Fruit fly (Drosophila melanogaster): ENCODE results near the gene CG31321.

The CG31321 gene

dm6 chr3R:14310062-14310461 is at the start of gene CG31321:
TSS of gene CG31321 (plus strand) at chr3R:14310362.
- TF ChIP-seq CG4496 (GFP tag; IDR thresholded peaks at IDR 0.05) (no peak), CG15710 (tag; optimal IDR thresholded peaks at IDR 0.05) (no peak), gl (tag; optimal IDR thresholded peaks at IDR 0.05) (no peak), CG14655 (GFP tag; optimal IDR thresholded peaks at IDR 0.05) (no peak), Ets98B (GFP tag; IDR thresholded peaks at IDR 0.05) (no peak), EcR (GFP tag; optimal IDR thresholded peaks at IDR 0.05) (no peak), fd96Ca (GFP tag; IDR thresholded peaks at IDR 0.05) (no peak)

- TF ChIP-seq CG8301 (tag; optimal IDR thresholded peaks at IDR 0.05) (no peak), Pif1A (GFP tag; optimal IDR thresholded peaks at IDR 0.05) (no peak), EcR (GFP tag; optimal IDR thresholded peaks at IDR 0.05) (no peak), Snoo (tag; optimal IDR thresholded peaks at IDR 0.05) (no peak), CG12605 (GFP tag; IDR thresholded peaks at IDR 0.05) (no peak), Pif1B (GFP tag; optimal IDR thresholded peaks at IDR 0.05) (no peak), CG8159 (tag; optimal IDR thresholded peaks at IDR 0.05) (no peak), gl (tag; optimal IDR thresholded peaks at IDR 0.05) (no peak), CG9948 (tag; optimal IDR thresholded peaks at IDR 0.05) (no peak), CG4496 (GFP tag; IDR thresholded peaks at IDR 0.05) (no peak), D1 (tag; optimal IDR thresholded peaks at IDR 0.05) (no peak), Ets98B (GFP tag; IDR thresholded peaks at IDR 0.05) (no peak), fd96Ca (GFP tag; IDR thresholded peaks at IDR 0.05) (no peak), CG14655 (GFP tag; optimal IDR thresholded peaks at IDR 0.05) (no peak)
These were observed 49.0 kb upstream of the CG31321 start, which contains the start of gene CG14840 for dm6 chr3R:14261113-14261512. TSS of gene CG14840 (minus strand) at chr3R:14261213.

- TF ChIP-seq CG17806 (tag; optimal IDR thresholded peaks at IDR 0.05), result no peak
These were observed 48.1 kb upstream of the CG31321 start, which contains the start of the genes CG14839 and CG14841 for dm6 chr3R:14262087-14262486. TSS of gene CG14839 (plus strand) at chr3R:14262387. TSS of gene CG14841 (minus strand) at chr3R:14262418.

dm6 chr3R:14275519-14276172 is 34.5 kb upstream of the CG31321 start:
- TF ChIP-seq Snoo (tag; optimal IDR thresholded peaks at IDR 0.05), result no peak
- TF ChIP-seq CG17806 (tag; optimal IDR thresholded peaks at IDR 0.05), result peak; percentile 66
- TF ChIP-seq EcR (GFP tag; optimal IDR thresholded peaks at IDR 0.05), result peak; percentile 51
- TF ChIP-seq CG34367 (tag; optimal IDR thresholded peaks at IDR 0.05), result peak; percentile 52
- no peak for TF ChIP-seq Pif1A (GFP tag; optimal IDR thresholded peaks at IDR 0.05)
- no peak for TF ChIP-seq CG10348 (GFP tag; IDR thresholded peaks at IDR 0.05)
- no peak for TF ChIP-seq CG32121 (GFP tag; IDR thresholded peaks at IDR 0.05)
- no peak for TF ChIP-seq CG8301 (tag; optimal IDR thresholded peaks at IDR 0.05)
- peak; percentile 76 for TF ChIP-seq CG8159 (tag; optimal IDR thresholded peaks at IDR 0.05)
- TF ChIP-seq CG9948 (tag; optimal IDR thresholded peaks at IDR 0.05), result no peak
- no peak for TF ChIP-seq rn (GFP tag; IDR thresholded peaks at IDR 0.05)
- TF ChIP-seq CG14655 (GFP tag; optimal IDR thresholded peaks at IDR 0.05), result no peak
- TF ChIP-seq Ets98B (GFP tag; IDR thresholded peaks at IDR 0.05), result no peak
- TF ChIP-seq CG12605 (GFP tag; IDR thresholded peaks at IDR 0.05), result no peak
- peak; percentile 64 for TF ChIP-seq CG15710 (tag; optimal IDR thresholded peaks at IDR 0.05)
- TF ChIP-seq CG13204 (GFP tag; optimal IDR thresholded peaks at IDR 0.05), result peak; percentile 32
- TF ChIP-seq CG4496 (GFP tag; IDR thresholded peaks at IDR 0.05), result 0 out of 3 replicates have a peak, but pooled peaks have one; percentile 23
- no peak for TF ChIP-seq D1 (tag; optimal IDR thresholded peaks at IDR 0.05)
- no peak for TF ChIP-seq fd96Ca (GFP tag; IDR thresholded peaks at IDR 0.05)
- no peak for TF ChIP-seq Pif1B (GFP tag; optimal IDR thresholded peaks at IDR 0.05)
- no peak for TF ChIP-seq gl (tag; optimal IDR thresholded peaks at IDR 0.05)

dm6 chr3R:14277894-14278522 is 32.2 kb upstream of the CG31321 start:
- TF ChIP-seq CG34367 (tag; optimal IDR thresholded peaks at IDR 0.05) (peak; percentile 94), CG8301 (tag; optimal IDR thresholded peaks at IDR 0.05) (peak; percentile 96), D1 (tag; optimal IDR thresholded peaks at IDR 0.05) (peak; percentile 97), CG17806 (tag; optimal IDR thresholded peaks at IDR 0.05) (peak; percentile 97), Pif1A (GFP tag; optimal IDR thresholded peaks at IDR 0.05) (peak; percentile 96), CG10348 (GFP tag; IDR thresholded peaks at IDR 0.05) (peak; percentile 77), CG9948 (tag; optimal IDR thresholded peaks at IDR 0.05) (peak; percentile 97), CG13204 (GFP tag; optimal IDR thresholded peaks at IDR 0.05) (peak; percentile 96), EcR (GFP tag; optimal IDR thresholded peaks at IDR 0.05) (peak; percentile 72), CG15710 (tag; optimal IDR thresholded peaks at IDR 0.05) (peak; percentile 98), Ets98B (GFP tag; IDR thresholded peaks at IDR 0.05) (peak; percentile 97), CG4496 (GFP tag; IDR thresholded peaks at IDR 0.05) (peak; percentile 97), CG8159 (tag; optimal IDR thresholded peaks at IDR 0.05) (peak; percentile 98), fd96Ca (GFP tag; IDR thresholded peaks at IDR 0.05) (peak; percentile 96), Snoo (tag; optimal IDR thresholded peaks at IDR 0.05) (peak; percentile 93), CG12605 (GFP tag; IDR thresholded peaks at IDR 0.05) (peak; percentile 97), CG32121 (GFP tag; IDR thresholded peaks at IDR 0.05) (peak; percentile 98), Pif1B (GFP tag; optimal IDR thresholded peaks at IDR 0.05) (peak; percentile 98), gl (tag; optimal IDR thresholded peaks at IDR 0.05) (peak; percentile 90), CG14655 (GFP tag; optimal IDR thresholded peaks at IDR 0.05) (peak; percentile 97), rn (GFP tag; IDR thresholded peaks at IDR 0.05) (peak; percentile 96)

All from whole organism, pupa.